Worm (Caenorhabditis elegans): ENCODE results near the gene F11A5.16.

DNA sequence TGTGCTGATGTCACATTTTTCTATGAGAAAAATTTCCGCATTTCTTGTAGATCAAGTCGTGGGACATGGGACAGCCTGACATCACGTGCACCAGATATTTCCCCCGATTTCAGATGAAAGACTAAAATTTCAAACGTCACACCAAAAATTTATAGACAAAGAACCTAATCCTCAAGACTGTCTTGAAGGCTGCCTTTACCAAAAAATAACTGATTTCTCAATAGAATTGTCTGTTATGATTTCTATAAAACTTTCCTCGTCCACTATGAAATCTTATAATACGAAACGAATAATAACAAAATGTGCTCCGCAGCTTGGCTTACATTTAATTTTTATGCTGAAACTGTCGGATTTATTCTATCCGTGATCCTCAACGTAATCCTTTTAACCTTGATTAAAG, 30.4 kb upstream of the F11A5.16 start, which contains the start of gene str-106:
- no peak for TF ChIP-seq ztf-23 (GFP tag; IDR thresholded peaks at IDR 0.05)
- TF ChIP-seq med-1 (GFP tag; optimal IDR thresholded peaks at IDR 0.05; ENCODE audit: insufficient read depth), result no peak
- TF ChIP-seq ztf-29 (GFP tag; IDR thresholded peaks at IDR 0.05), result no peak
- TF ChIP-seq T22C8.4 (GFP tag; IDR thresholded peaks at IDR 0.05), result no peak
- no peak for TF ChIP-seq tab-1 (GFP tag; IDR thresholded peaks at IDR 0.05)

All from whole organism, midembryonic.